Fruit fly (Drosophila melanogaster) whole organism: ENCODE data around the gene CG7387.

ENCODE experiments used
- CG8478 ChIP-seq: fragments of >200 bp; optimal IDR thresholded peaks from 2 replicates; lab custom pipeline; 2018; ENCODE audit warnings: inconsistent platforms
- Dll ChIP-seq: fragments of >200 bp; optimal IDR thresholded peaks from 2 replicates; lab custom pipeline; 2017
- EcR ChIP-seq, 2 experiments: fragments of >200 bp; optimal IDR thresholded peaks; 2 replicates each; lab custom pipeline; 2017; ENCODE audit warnings: missing biosample characterization in 2 of 2, missing genetic modification characterization in 2 of 2, missing genetic modification reagents in 2 of 2
- pan ChIP-seq: fragments of >200 bp; optimal IDR thresholded peaks from 2 replicates; lab custom pipeline; 2017
- psq ChIP-seq: fragments of >200 bp; optimal IDR thresholded peaks from 2 replicates; lab custom pipeline; 2017
- usp ChIP-seq: fragments of >200 bp; optimal IDR thresholded peaks from 2 replicates; lab custom pipeline; 2017; ENCODE audit warnings: missing biosample characterization, missing genetic modification characterization, mixed read lengths

dm6 chr3L:8175818-8176217 lies 17.1 kb downstream of the CG7387 start, which contains the start of gene RecQ4:
- no peak for TF ChIP-seq CG8478 (lab: Kevin White, UChicago)
- TF ChIP-seq pan = no peak
- TF ChIP-seq psq (lab: Kevin White, UChicago) = no peak
- TF ChIP-seq usp (GFP tag; lab: Kevin White, UChicago) = no peak
- TF ChIP-seq Dll (lab: Kevin White, UChicago) = no peak
- TF ChIP-seq EcR (GFP tag; optimal IDR thresholded peaks at IDR 0.05; lab: Kevin White, UChicago) = no peak
